Worm (Caenorhabditis elegans): ENCODE results near the gene scl-17.

The scl-17 gene

DNA sequence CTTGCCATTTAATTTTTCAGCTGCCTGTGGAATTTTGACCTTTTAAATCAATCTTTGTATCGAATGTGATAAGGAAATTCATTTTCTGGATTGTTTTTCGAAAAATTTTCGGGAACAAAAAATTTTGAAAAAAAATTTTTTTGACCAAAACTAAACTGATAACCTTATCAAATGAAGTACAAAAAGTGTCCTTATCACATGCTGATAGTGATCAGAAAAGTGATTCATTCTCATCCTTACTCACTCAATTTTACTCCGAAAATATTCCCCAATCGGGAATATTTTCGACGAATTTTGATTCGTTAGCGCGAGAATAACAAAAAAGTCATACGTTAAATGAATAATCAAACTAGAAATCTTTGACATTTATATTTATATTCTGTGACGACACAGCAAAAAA, 30.3 kb downstream of the scl-17 start:
- TF ChIP-seq fkh-8 (tag; optimal IDR thresholded peaks at IDR 0.05) = peak; percentile 22
- TF ChIP-seq C04F5.9 (tag; optimal IDR thresholded peaks at IDR 0.05) = no peak
- TF ChIP-seq elt-2 (tag; optimal IDR thresholded peaks at IDR 0.05) = peak; percentile 66
- no peak for TF ChIP-seq sptf-1 (tag; optimal IDR thresholded peaks at IDR 0.05)
- no peak for TF ChIP-seq hlh-4 (tag; optimal IDR thresholded peaks at IDR 0.05)

DNA sequence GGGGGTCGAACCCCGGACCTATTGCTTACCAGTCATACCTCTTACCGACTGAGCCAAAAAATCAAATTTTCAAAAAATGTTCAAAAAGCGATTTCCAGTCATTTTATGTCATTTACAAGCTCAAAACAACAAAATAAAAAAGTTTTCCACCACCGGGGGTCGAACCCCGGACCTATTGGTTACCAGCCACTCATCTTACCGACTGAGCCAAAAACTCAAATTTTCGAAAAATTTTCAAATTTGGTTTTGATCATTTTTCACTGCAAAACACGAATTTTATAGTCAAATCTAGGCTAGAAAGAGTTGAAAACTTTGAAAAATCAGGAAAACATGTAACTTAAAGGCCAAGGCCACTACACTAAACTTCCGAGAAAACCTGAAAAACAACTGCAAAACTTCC, 31.0 kb downstream of the scl-17 start:
- TF ChIP-seq mef-2 (tag; optimal IDR thresholded peaks at IDR 0.05) (no peak), irx-1 (tag; optimal IDR thresholded peaks at IDR 0.05) (no peak), ceh-8 (GFP tag; optimal IDR thresholded peaks at IDR 0.05) (no peak), swsn-7 (tag; optimal IDR thresholded peaks at IDR 0.05) (no peak), mab-9 (GFP tag; IDR thresholded peaks at IDR 0.05) (no peak), sox-4 (tag; optimal IDR thresholded peaks at IDR 0.05) (no peak), pax-3 (tag; optimal IDR thresholded peaks at IDR 0.05) (no peak)

DNA sequence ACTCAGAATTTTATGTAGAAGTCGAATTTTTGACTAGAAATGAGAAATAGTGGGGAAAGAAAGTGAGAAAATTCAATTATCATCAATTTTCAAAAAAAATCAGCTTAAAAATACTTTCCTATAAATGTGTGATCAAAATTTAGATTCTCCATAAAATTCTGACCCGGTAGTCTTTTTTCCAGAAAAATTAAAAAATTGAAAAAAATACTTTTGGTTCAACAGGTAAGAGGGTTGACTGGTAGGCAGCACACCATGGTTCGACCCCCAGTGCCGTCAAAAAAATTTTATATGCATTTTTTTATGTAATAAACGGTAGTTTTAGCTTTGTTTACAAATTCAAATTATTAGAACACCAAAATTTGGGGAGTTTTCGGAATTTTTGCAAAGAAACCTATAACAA, 32.3 kb downstream of the scl-17 start:
- TF ChIP-seq alr-1 (tag; optimal IDR thresholded peaks at IDR 0.05; ENCODE audit: borderline replicate concordance) (no peak), lin-39 (tag; optimal IDR thresholded peaks at IDR 0.05) (no peak), tlp-1 (tag; optimal IDR thresholded peaks at IDR 0.05) (no peak), nhr-47 (tag; optimal IDR thresholded peaks at IDR 0.05) (no peak), sox-4 (tag; optimal IDR thresholded peaks at IDR 0.05) (no peak), fkh-4 (tag; optimal IDR thresholded peaks at IDR 0.05; ENCODE audit: borderline replicate concordance) (no peak), egl-27 (tag; optimal IDR thresholded peaks at IDR 0.05) (no peak), blmp-1 (tag; optimal IDR thresholded peaks at IDR 0.05) (no peak), nhr-237 (tag; optimal IDR thresholded peaks at IDR 0.05) (no peak), rnt-1 (tag; optimal IDR thresholded peaks at IDR 0.05) (no peak), lin-14 (GFP tag; optimal IDR thresholded peaks at IDR 0.05) (no peak), ceh-88 (GFP tag; IDR thresholded peaks at IDR 0.05) (no peak), dsc-1 (tag; optimal IDR thresholded peaks at IDR 0.05) (no peak), fkh-10 (GFP tag; optimal IDR thresholded peaks at IDR 0.05) (no peak), ceh-82 (tag; optimal IDR thresholded peaks at IDR 0.05) (no peak), ztf-4 (tag; optimal IDR thresholded peaks at IDR 0.05) (no peak), C04F5.9 (tag; optimal IDR thresholded peaks at IDR 0.05) (no peak), elt-2 (tag; optimal IDR thresholded peaks at IDR 0.05) (no peak), mdl-1 (tag; optimal IDR thresholded peaks at IDR 0.05) (no peak)

DNA sequence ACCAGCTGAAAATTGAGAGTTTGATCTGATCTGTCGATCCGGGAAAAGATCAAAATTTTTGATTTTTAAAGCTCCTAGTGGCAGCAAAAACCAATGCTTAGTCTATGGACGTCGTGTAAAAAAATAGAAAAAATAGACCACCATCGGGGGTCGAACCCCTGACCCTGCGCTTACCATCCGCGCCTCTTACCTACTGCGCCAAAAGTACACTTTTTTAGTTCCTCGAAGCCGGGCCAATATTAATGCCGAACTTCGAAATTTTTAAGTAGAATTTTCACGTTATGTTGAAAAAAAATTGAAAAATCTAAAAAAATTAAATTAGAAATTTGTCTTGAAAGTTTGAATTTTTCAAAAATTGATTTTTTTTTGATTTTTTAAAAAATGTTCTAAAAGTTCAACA, 33.0 kb downstream of the scl-17 start:
- TF ChIP-seq efl-1 (optimal IDR thresholded peaks at IDR 0.05) (no peak), efl-1 (GFP tag; optimal IDR thresholded peaks at IDR 0.05 in 1 of 2) (peak in 1 of 2 experiments; percentile 60), jun-1 (tag; optimal IDR thresholded peaks at IDR 0.05) (no peak)

DNA sequence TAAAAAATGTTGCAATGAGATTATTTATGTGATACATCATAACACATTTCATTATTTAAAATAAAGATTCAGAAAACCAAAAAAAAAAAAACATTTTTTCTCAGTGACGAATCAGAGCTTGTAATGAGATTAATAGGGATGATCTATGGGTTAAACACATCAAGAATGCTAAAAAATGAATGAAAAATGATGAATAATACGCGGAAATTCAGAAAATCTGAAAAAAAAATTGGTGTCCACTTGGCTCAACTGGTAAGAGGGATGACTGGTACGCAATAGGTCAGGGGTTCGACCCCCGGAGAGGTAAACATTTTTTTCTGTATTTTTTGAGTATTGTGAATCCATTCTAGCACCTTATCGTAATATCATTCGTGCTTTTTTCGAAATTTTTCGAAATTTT, 33.5 kb downstream of the scl-17 start:
- TF ChIP-seq irx-1 (tag; optimal IDR thresholded peaks at IDR 0.05) = no peak
- peak; percentile 20 for TF ChIP-seq dsc-1 (tag; optimal IDR thresholded peaks at IDR 0.05)
- TF ChIP-seq efl-1 (optimal IDR thresholded peaks at IDR 0.05) = no peak
- peak in 1 of 2 experiments; percentile 61 for TF ChIP-seq efl-1 (GFP tag; optimal IDR thresholded peaks at IDR 0.05 in 1 of 2)

DNA sequence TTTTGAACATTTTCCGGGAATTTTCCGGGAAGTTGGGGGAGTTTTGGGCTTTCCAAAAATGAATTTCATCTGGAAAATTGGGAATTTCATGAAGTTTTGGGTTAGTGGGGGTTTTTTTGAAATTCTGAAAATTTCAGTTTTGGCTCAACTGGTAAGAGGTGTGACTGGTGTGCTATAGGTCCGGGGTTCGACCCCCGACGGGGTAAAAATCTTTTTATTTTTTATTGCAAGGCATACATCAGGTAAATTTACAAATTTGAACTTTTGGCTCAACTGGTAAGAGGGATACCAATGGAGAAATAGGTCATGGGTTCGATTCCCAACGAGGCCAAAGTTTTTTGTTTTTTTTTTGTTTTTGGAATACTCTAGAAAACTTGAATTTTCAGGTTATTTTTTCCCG, 36.6 kb downstream of the scl-17 start:
- TF ChIP-seq ceh-8 (GFP tag; optimal IDR thresholded peaks at IDR 0.05) (no peak), nhr-28 (tag; optimal IDR thresholded peaks at IDR 0.05) (no peak), lin-39 (tag; optimal IDR thresholded peaks at IDR 0.05) (no peak), C04F5.9 (tag; optimal IDR thresholded peaks at IDR 0.05) (no peak), lin-13 (GFP tag; optimal IDR thresholded peaks at IDR 0.05) (no peak), lin-14 (GFP tag; optimal IDR thresholded peaks at IDR 0.05) (no peak), swsn-7 (tag; optimal IDR thresholded peaks at IDR 0.05) (no peak), sup-37 (GFP tag; optimal IDR thresholded peaks at IDR 0.05) (no peak), nhr-71 (tag; optimal IDR thresholded peaks at IDR 0.05) (no peak)
